Fruit fly (Drosophila melanogaster) whole organism, wandering third instar larva: Measurements from ENCODE around the gene CG16826.

Source experiments
- Hnf4 ChIP-seq: fragments of 200-800 bp; sonication (Bioruptor generic); optimal IDR thresholded peaks from 2 replicates; lab custom pipeline; 2016; ENCODE audit warnings: missing biosample characterization, mild to moderate bottlenecking, missing genetic modification characterization
- Mio ChIP-seq: sonication (Bioruptor generic); optimal IDR thresholded peaks from 2 replicates; lab custom pipeline; 2016; ENCODE audit warnings: missing biosample characterization, missing genetic modification characterization
- Rel ChIP-seq, 2 experiments: fragments of 200-800 bp; sonication (Bioruptor generic) in 1 of 2; optimal IDR thresholded peaks; 2 replicates in 1 of 2; 3 replicates in 1 of 2; lab custom pipeline; 2016 to 2019; ENCODE audit warnings: mild to moderate bottlenecking in 2 of 2, missing biosample characterization in 2 of 2, missing genetic modification characterization in 2 of 2, moderate library complexity in 1 of 2
- br ChIP-seq: fragments of 200-800 bp; sonication (Bioruptor generic); optimal IDR thresholded peaks from 2 replicates; lab custom pipeline; 2016; ENCODE audit warnings: missing biosample characterization, missing genetic modification characterization
- fru ChIP-seq: fragments of 200-800 bp; sonication (Bioruptor generic); optimal IDR thresholded peaks from 3 replicates; lab custom pipeline; 2016; ENCODE audit warnings: missing biosample characterization, mild to moderate bottlenecking, missing genetic modification characterization
- lola ChIP-seq: fragments of >200 bp; optimal IDR thresholded peaks from 2 replicates; lab custom pipeline; 2017; ENCODE audit warnings: missing biosample characterization, missing genetic modification characterization
- pan ChIP-seq: fragments of >200 bp; optimal IDR thresholded peaks from 2 replicates; lab custom pipeline; 2017
- tai ChIP-seq: sonication (Bioruptor generic); optimal IDR thresholded peaks from 2 replicates; lab custom pipeline; 2016; ENCODE audit warnings: missing biosample characterization, missing genetic modification characterization
- usp ChIP-seq: fragments of >200 bp; optimal IDR thresholded peaks from 2 replicates; lab custom pipeline; 2017; ENCODE audit warnings: missing biosample characterization, missing genetic modification characterization
- woc ChIP-seq: sonication (Bioruptor generic); optimal IDR thresholded peaks from 2 replicates; lab custom pipeline; 2016; ENCODE audit warnings: missing biosample characterization, mild to moderate bottlenecking, missing genetic modification characterization

DNA sequence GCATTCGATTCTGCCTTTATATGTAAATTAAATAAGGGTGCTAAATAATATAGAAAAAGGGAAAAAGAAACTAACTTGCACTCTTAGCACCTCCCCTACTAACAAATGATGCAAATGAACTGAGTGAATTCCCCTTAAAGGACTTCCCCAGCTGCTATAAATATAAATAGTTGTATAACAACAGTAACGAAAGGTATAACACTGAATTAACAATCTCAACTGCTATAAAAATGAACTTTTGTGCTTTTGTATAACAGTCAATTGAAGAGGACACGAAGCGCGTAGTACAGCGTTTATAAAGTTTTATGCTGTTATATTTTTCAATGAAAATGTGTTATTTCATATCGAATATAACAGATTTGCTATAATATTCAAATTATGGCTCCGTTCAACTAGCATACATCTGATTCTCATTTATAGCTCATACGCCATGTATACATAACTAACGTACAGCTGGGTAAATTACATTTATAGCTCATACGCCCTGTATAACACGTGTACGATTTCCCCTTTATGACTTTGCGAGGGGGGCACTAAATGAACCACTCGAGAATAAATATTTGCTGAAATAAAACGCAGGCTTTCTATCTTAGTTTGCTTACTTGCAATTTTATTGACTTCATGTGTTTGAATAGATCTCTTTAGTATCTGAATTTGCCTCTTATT is 1.8 kb downstream of the CG16826 start:
- TF ChIP-seq Rel (GFP tag; optimal IDR thresholded peaks at IDR 0.05; lab: Kevin White, UChicago) (no peak), Rel (tag; optimal IDR thresholded peaks at IDR 0.05; lab: Kevin White, UChicago) (no peak), Hnf4 (no peak), fru (GFP tag; lab: Kevin White, UChicago) (no peak), br (no peak), usp (GFP tag; lab: Kevin White, UChicago) (no peak), Mio (GFP tag; lab: Kevin White, UChicago) (no peak), pan (lab: Kevin White, UChicago) (no peak), lola (GFP tag; lab: Kevin White, UChicago) (no peak), woc (GFP tag; lab: Kevin White, UChicago) (no peak), tai (no peak)
